Fruit fly (Drosophila melanogaster): Measurements from ENCODE around the gene prage.

prage gene

DNA sequence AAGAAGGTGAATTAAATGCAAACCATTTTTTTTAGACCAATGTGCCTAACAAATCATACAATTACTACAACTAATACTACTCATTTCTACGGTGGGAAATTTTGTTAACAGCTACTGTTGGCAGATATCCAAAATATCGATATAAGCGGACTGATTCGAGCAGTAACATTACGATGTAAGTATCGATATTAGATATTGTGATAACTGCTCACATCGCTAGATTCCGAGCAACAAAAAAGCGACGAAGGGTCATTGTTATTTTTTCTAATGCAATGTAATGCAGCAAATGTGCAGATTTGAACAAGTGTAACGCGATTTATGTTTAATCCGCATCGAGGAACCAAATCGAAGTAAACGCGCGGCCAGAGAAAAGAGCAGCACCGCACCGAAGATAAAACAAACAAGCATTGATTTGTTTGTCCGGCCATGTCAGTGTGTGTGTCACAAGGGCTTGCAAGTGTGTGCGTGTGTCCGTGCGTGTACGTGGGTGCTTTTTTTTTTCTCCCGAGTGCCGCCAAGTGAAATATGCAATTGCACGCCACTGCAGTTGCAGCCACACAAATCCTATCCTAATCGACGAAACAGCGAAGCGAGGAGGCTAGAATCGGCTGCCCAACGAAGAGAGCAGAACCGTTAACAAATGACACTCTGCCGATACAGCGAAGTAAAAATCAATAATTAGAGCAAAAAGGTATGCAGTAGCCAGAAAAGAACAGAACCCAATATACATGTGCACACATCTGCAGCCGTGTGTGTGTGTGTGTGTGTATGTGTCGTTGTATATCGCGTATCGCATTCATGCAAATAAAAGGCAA, at the start of gene prage, which contains the start of gene Adar (continued):
- TF ChIP-seq CG12219 (GFP tag; optimal IDR thresholded peaks at IDR 0.05): no peak
- TF ChIP-seq BtbVII (GFP tag; optimal IDR thresholded peaks at IDR 0.05): no peak
- no peak for TF ChIP-seq CG13775 (GFP tag; optimal IDR thresholded peaks at IDR 0.05)
- TF ChIP-seq CG18619 (GFP tag; optimal IDR thresholded peaks at IDR 0.05): no peak
- no peak for TF ChIP-seq CG6854 (GFP tag; optimal IDR thresholded peaks at IDR 0.05)
- no peak for TF ChIP-seq fd64A (GFP tag; optimal IDR thresholded peaks at IDR 0.05)
- no peak for TF ChIP-seq Hmx (GFP tag; optimal IDR thresholded peaks at IDR 0.05)
- TF ChIP-seq Hr78 (GFP tag; optimal IDR thresholded peaks at IDR 0.05): no peak
- no peak for TF ChIP-seq Sox100B (GFP tag; optimal IDR thresholded peaks at IDR 0.05)
- TF ChIP-seq tll (GFP tag; optimal IDR thresholded peaks at IDR 0.05): no peak
- no peak for TF ChIP-seq bowl (GFP tag; IDR thresholded peaks at IDR 0.05)
- no peak for TF ChIP-seq danr (GFP tag; IDR thresholded peaks at IDR 0.05)
- TF ChIP-seq chm (GFP tag; IDR thresholded peaks at IDR 0.05): no peak
- TF ChIP-seq HLH3B (GFP tag; IDR thresholded peaks at IDR 0.05): no peak
- no peak for TF ChIP-seq CG9932 (GFP tag; IDR thresholded peaks at IDR 0.05)
- no peak for TF ChIP-seq schlank (tag; optimal IDR thresholded peaks at IDR 0.05)
- TF ChIP-seq tin (GFP tag; optimal IDR thresholded peaks at IDR 0.05): no peak
- TF ChIP-seq Deaf1 (tag; optimal IDR thresholded peaks at IDR 0.05): peak; percentile 88
- TF ChIP-seq CG32772 (GFP tag; IDR thresholded peaks at IDR 0.05): no peak
- TF ChIP-seq CG31365 (tag; optimal IDR thresholded peaks at IDR 0.05): no peak
- TF ChIP-seq abd-A (tag; optimal IDR thresholded peaks at IDR 0.05): no peak
- TF ChIP-seq Side (GFP tag; optimal IDR thresholded peaks at IDR 0.05): no peak
- no peak for TF ChIP-seq gsb-n (tag; optimal IDR thresholded peaks at IDR 0.05)
- TF ChIP-seq tna (GFP tag; IDR thresholded peaks at IDR 0.05; ENCODE audit: partially characterized antibody): peak; percentile 51
- no peak for TF ChIP-seq seq (GFP tag; IDR thresholded peaks at IDR 0.05)
- no peak for TF ChIP-seq CG12104 (GFP tag; optimal IDR thresholded peaks at IDR 0.05)
- TF ChIP-seq Aef1 (GFP tag; IDR thresholded peaks at IDR 0.05): peak; percentile 34; the same call in 1 of the 3 replicates
- TF ChIP-seq Scr (GFP tag; IDR thresholded peaks at IDR 0.05; ENCODE audit: partially characterized antibody): peak; percentile 79
- TF ChIP-seq Opbp (GFP tag; IDR thresholded peaks at IDR 0.05; ENCODE audit: partially characterized antibody): peak; percentile 80
- no peak for TF ChIP-seq her (GFP tag; optimal IDR thresholded peaks at IDR 0.05)
- TF ChIP-seq CG12769 (tag; optimal IDR thresholded peaks at IDR 0.05): no peak
- no peak for TF ChIP-seq Atf-2 (GFP tag; optimal IDR thresholded peaks at IDR 0.05)
- TF ChIP-seq chinmo (GFP tag; IDR thresholded peaks at IDR 0.05; ENCODE audit: partially characterized antibody): peak; percentile 70; the same call in 1 of the 4 replicates
- peak; percentile 6 for TF ChIP-seq Fer1 (GFP tag; optimal IDR thresholded peaks at IDR 0.05)
- TF ChIP-seq ash1 (GFP tag; optimal IDR thresholded peaks at IDR 0.05): no peak
- TF ChIP-seq Nf-YA (GFP tag; IDR thresholded peaks at IDR 0.05): no peak
- TF ChIP-seq Asciz (GFP tag; optimal IDR thresholded peaks at IDR 0.05): no peak
- no peak for TF ChIP-seq Hsf (GFP tag; optimal IDR thresholded peaks at IDR 0.05)
- TF ChIP-seq CHES-1-like (GFP tag; optimal IDR thresholded peaks at IDR 0.05): no peak
- no peak for TF ChIP-seq ERR (GFP tag; optimal IDR thresholded peaks at IDR 0.05)
- no peak for TF ChIP-seq CG18476 (GFP tag; optimal IDR thresholded peaks at IDR 0.05)
- TF ChIP-seq Poxn (GFP tag; IDR thresholded peaks at IDR 0.05): no peak
- no peak for TF ChIP-seq CG4360 (GFP tag; IDR thresholded peaks at IDR 0.05)
- no peak for TF ChIP-seq CG7556 (GFP tag; optimal IDR thresholded peaks at IDR 0.05)
- TF ChIP-seq Chrac-16 (GFP tag; optimal IDR thresholded peaks at IDR 0.05): no peak
- TF ChIP-seq CG16815 (GFP tag; optimal IDR thresholded peaks at IDR 0.05): no peak
- no peak for TF ChIP-seq hkb (optimal IDR thresholded peaks at IDR 0.05)
- no peak for TF ChIP-seq hkb (GFP tag; IDR thresholded peaks at IDR 0.05)
- TF ChIP-seq dysf (GFP tag; IDR thresholded peaks at IDR 0.05): no peak
- TF ChIP-seq Adf1 (GFP tag; IDR thresholded peaks at IDR 0.05): no peak

All from whole organism, embryonic.